Fruit fly (Drosophila melanogaster) whole organism, prepupa: ENCODE results near the gene CG46427.

ENCODE experiments used
- CG16779 ChIP-seq: fragments of 200-800 bp; sonication (Bioruptor generic); optimal IDR thresholded peaks from 3 replicates; lab custom pipeline; 2017; ENCODE audit warnings: missing biosample characterization, mild to moderate bottlenecking, missing genetic modification characterization
- CG3919 ChIP-seq: fragments of 200-800 bp; sonication (Bioruptor generic); optimal IDR thresholded peaks from 3 replicates; lab custom pipeline; 2016; ENCODE audit warnings: missing biosample characterization, missing genetic modification characterization
- CG6276 ChIP-seq: fragments of 200-800 bp; sonication (Bioruptor generic); optimal IDR thresholded peaks from 2 replicates; lab custom pipeline; 2017; ENCODE audit warnings: missing biosample characterization, mild to moderate bottlenecking, missing genetic modification characterization
- Ets21C ChIP-seq: fragments of 200-800 bp; sonication (Bioruptor generic); optimal IDR thresholded peaks from 3 replicates; lab custom pipeline; 2016; ENCODE audit warnings: missing biosample characterization, missing genetic modification characterization
- Gug ChIP-seq: fragments of 200-800 bp; sonication (Bioruptor generic); IDR thresholded peaks from 2 replicates; pipeline ENCODE4 v1.3.6; 2022; ENCODE audit warnings: missing biosample characterization, missing genetic modification characterization
- Hr4 ChIP-seq: fragments of 200-800 bp; sonication (Bioruptor generic); optimal IDR thresholded peaks from 3 replicates; lab custom pipeline; 2016; ENCODE audit warnings: missing biosample characterization, missing genetic modification characterization
- Lpt ChIP-seq: fragments of 200-800 bp; sonication (Bioruptor generic); optimal IDR thresholded peaks from 3 replicates; lab custom pipeline; 2016; ENCODE audit warnings: missing biosample characterization, missing genetic modification characterization
- Smox ChIP-seq: fragments of 200-800 bp; sonication (Bioruptor generic); optimal IDR thresholded peaks from 3 replicates; lab custom pipeline; 2016; ENCODE audit warnings: missing biosample characterization, missing genetic modification characterization
- pdm3 ChIP-seq: fragments of 200-800 bp; sonication (Bioruptor generic); optimal IDR thresholded peaks from 3 replicates; lab custom pipeline; 2016; ENCODE audit warnings: missing biosample characterization, missing genetic modification characterization

DNA sequence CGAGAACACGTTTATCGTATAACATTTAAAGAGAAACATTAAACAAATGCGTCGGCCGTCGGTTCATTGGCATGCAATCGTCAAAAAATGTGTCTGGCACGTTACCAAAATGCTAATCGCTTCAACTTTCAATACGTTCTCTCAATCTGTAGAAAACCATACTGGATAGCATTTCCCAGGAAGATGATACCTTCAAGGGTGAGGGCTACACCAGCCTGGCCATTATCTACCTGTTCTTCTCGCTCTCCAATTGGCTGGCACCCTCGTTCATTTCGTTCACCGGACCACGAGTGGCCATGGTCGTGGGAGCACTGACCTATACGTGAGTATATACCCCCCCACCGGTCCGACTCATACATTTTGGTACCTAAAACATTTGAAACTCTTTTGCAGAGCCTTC, 15.6 kb upstream of the CG46427 start:
- TF ChIP-seq Smox (GFP tag; lab: Kevin White, UChicago) (no peak), pdm3 (GFP tag; lab: Kevin White, UChicago) (no peak), CG16779 (tag; lab: Kevin White, UChicago) (no peak), Lpt (GFP tag; lab: Kevin White, UChicago) (no peak), Hr4 (GFP tag; lab: Kevin White, UChicago) (no peak), Gug (GFP tag; lab: Robert Waterston, UW) (no peak), CG6276 (GFP tag; lab: Kevin White, UChicago) (no peak), CG3919 (GFP tag; lab: Kevin White, UChicago) (no peak), Ets21C (GFP tag; lab: Kevin White, UChicago) (no peak)
